Worm (Caenorhabditis elegans) whole organism, L1 larva: ENCODE data around the gene srx-111.

ENCODE experiments used
- C34B4.2 ChIP-seq: sonication (generic microtip); optimal IDR thresholded peaks from 2 replicates; lab custom pipeline; 2017; ENCODE audit warnings: mild to moderate bottlenecking, missing genetic modification characterization, missing compliant biosample characterization
- Y116A8C.19 ChIP-seq: sonication (generic microtip); optimal IDR thresholded peaks from 2 replicates; lab custom pipeline; 2016; ENCODE audit warnings: missing compliant biosample characterization, missing genetic modification characterization, borderline replicate concordance
- aha-1 ChIP-seq: fragments of 150-350 bp; optimal IDR thresholded peaks from 2 replicates; lab custom pipeline; 2014; ENCODE audit warnings: missing biosample characterization, missing genetic modification characterization
- blmp-1 ChIP-seq: fragments of 150-350 bp; optimal IDR thresholded peaks from 2 replicates; lab custom pipeline; 2014; ENCODE audit warnings: missing biosample characterization, missing genetic modification characterization
- ceh-8 ChIP-seq: fragments of 200-800 bp; sonication (Bioruptor generic); optimal IDR thresholded peaks from 2 replicates; lab custom pipeline; 2018; ENCODE audit warnings: mild to moderate bottlenecking, missing genetic modification characterization, moderate library complexity, missing compliant biosample characterization
- ceh-82 ChIP-seq, 3 experiments: fragments of 150-350 bp in 1 of 3; sonication (generic microtip) in 2 of 3; optimal IDR thresholded peaks; 2 replicates each; lab custom pipeline; 2014 to 2017; ENCODE audit warnings: missing biosample characterization in 3 of 3, missing genetic modification characterization in 3 of 3
- ceh-88 ChIP-seq: fragments of 200-800 bp; sonication (Bioruptor generic); IDR thresholded peaks from 2 replicates; pipeline ENCODE4 v1.3.6; 2022; ENCODE audit warnings: missing genetic modification characterization, missing compliant biosample characterization
- dpl-1 ChIP-seq, 3 experiments: fragments of 150-350 bp in 2 of 3; sonication (generic microtip) in 1 of 3; optimal IDR thresholded peaks; 2 replicates each; lab custom pipeline; 2014 to 2017; ENCODE audit warnings: missing biosample characterization in 3 of 3, missing genetic modification characterization in 3 of 3, missing genetic modification reagents in 3 of 3
- efl-1 ChIP-seq, 4 experiments: fragments of 150-350 bp; optimal IDR thresholded peaks in 3 of 4; peaks in 1 of 4; 1 replicate in 1 of 4; 2 replicates in 3 of 4; lab custom pipeline; 2014; ENCODE audit warnings: missing biosample characterization in 2 of 4, missing genetic modification characterization in 2 of 4, missing genetic modification reagents in 2 of 4
- egl-13 ChIP-seq: sonication (generic microtip); optimal IDR thresholded peaks from 2 replicates; lab custom pipeline; 2016; ENCODE audit warnings: missing genotype, missing genetic modification reagents, missing genetic modification characterization, missing compliant biosample characterization
- elt-2 ChIP-seq: sonication (generic microtip); optimal IDR thresholded peaks from 2 replicates; lab custom pipeline; 2016; ENCODE audit warnings: missing genetic modification characterization, mild to moderate bottlenecking, inconsistent platforms, missing compliant biosample characterization, missing genetic modification reagents
- elt-3 ChIP-seq, 6 experiments: fragments of 150-350 bp in 1 of 6; sonication (generic microtip); optimal IDR thresholded peaks; 2 replicates each; lab custom pipeline; 2017 to 2018; ENCODE audit warnings: missing biosample characterization in 6 of 6, missing genetic modification characterization in 6 of 6, inconsistent platforms in 1 of 6
- ets-5 ChIP-seq: fragments of 200-800 bp; sonication (Bioruptor generic); IDR thresholded peaks from 2 replicates; pipeline ENCODE4 v1.3.6; 2022; ENCODE audit warnings: missing genetic modification characterization, missing compliant biosample characterization
- fkh-10 ChIP-seq: sonication (generic microtip); optimal IDR thresholded peaks from 2 replicates; lab custom pipeline; 2017; ENCODE audit warnings: missing biosample characterization, missing genetic modification reagents, missing genetic modification characterization
- fkh-8 ChIP-seq: sonication (generic microtip); optimal IDR thresholded peaks from 2 replicates; lab custom pipeline; 2016; ENCODE audit warnings: mild to moderate bottlenecking, missing genetic modification characterization, missing compliant biosample characterization
- fos-1 ChIP-seq: fragments of 150-350 bp; optimal IDR thresholded peaks from 2 replicates; lab custom pipeline; 2014; ENCODE audit warnings: missing biosample characterization, missing genetic modification characterization
- grh-1 ChIP-seq: fragments of 200-800 bp; sonication (Bioruptor generic); IDR thresholded peaks from 2 replicates; pipeline ENCODE4 v1.3.6; 2022; ENCODE audit warnings: missing genetic modification reagents, missing genetic modification characterization, missing compliant biosample characterization
- hpl-2 ChIP-seq: fragments of 150-350 bp; optimal IDR thresholded peaks from 2 replicates; lab custom pipeline; 2014; ENCODE audit warnings: missing biosample characterization, missing genetic modification reagents, missing genetic modification characterization
- isw-1 ChIP-seq: fragments of 200-800 bp; sonication (Bioruptor generic); IDR thresholded peaks from 2 replicates; pipeline ENCODE4 v1.3.6; 2022; ENCODE audit warnings: missing genetic modification characterization, missing compliant biosample characterization
- jun-1 ChIP-seq: fragments of 150-350 bp; optimal IDR thresholded peaks from 2 replicates; lab custom pipeline; 2014; ENCODE audit warnings: missing biosample characterization, missing genetic modification reagents, missing genetic modification characterization
- lin-13 ChIP-seq: fragments of 150-350 bp; optimal IDR thresholded peaks from 2 replicates; lab custom pipeline; 2014; ENCODE audit warnings: missing biosample characterization, missing genetic modification reagents, missing genetic modification characterization
- lin-14 ChIP-seq: fragments of 200-800 bp; sonication (Bioruptor generic); optimal IDR thresholded peaks from 2 replicates; lab custom pipeline; 2018; ENCODE audit warnings: mild to moderate bottlenecking, missing genetic modification characterization, moderate library complexity, missing compliant biosample characterization
- lin-39 ChIP-seq: fragments of 150-350 bp; optimal IDR thresholded peaks from 2 replicates; lab custom pipeline; 2014; ENCODE audit warnings: missing biosample characterization, missing genetic modification reagents, missing genetic modification characterization
- lir-3 ChIP-seq: sonication (generic microtip); optimal IDR thresholded peaks from 2 replicates; lab custom pipeline; 2016; ENCODE audit warnings: mild to moderate bottlenecking, missing genetic modification characterization, moderate library complexity, missing compliant biosample characterization; ENCODE audit not compliant: poor library complexity
- mdl-1 ChIP-seq, 2 experiments: fragments of 150-350 bp; optimal IDR thresholded peaks; 2 replicates each; lab custom pipeline; 2014 to 2017; ENCODE audit warnings: missing biosample characterization in 2 of 2, missing genetic modification characterization in 2 of 2, inconsistent platforms in 1 of 2
- mep-1 ChIP-seq: fragments of 150-350 bp; optimal IDR thresholded peaks from 2 replicates; lab custom pipeline; 2014; ENCODE audit warnings: missing biosample characterization, missing genetic modification characterization
- nhr-12 ChIP-seq: sonication (generic microtip); optimal IDR thresholded peaks from 2 replicates; lab custom pipeline; 2017; ENCODE audit warnings: missing biosample characterization, missing genetic modification characterization
- nhr-20 ChIP-seq: sonication (generic microtip); optimal IDR thresholded peaks from 2 replicates; lab custom pipeline; 2016; ENCODE audit warnings: mild to moderate bottlenecking, missing genetic modification characterization, missing compliant biosample characterization
- nhr-237 ChIP-seq: fragments of 150-350 bp; optimal IDR thresholded peaks from 2 replicates; lab custom pipeline; 2014; ENCODE audit warnings: missing biosample characterization, missing genetic modification characterization
- nhr-71 ChIP-seq: sonication (generic microtip); optimal IDR thresholded peaks from 2 replicates; lab custom pipeline; 2016; ENCODE audit warnings: mild to moderate bottlenecking, missing genetic modification characterization, moderate library complexity, missing compliant biosample characterization
- nhr-84 ChIP-seq: sonication (generic microtip); optimal IDR thresholded peaks from 2 replicates; lab custom pipeline; 2017; ENCODE audit warnings: missing biosample characterization, missing genetic modification characterization
- pqm-1 ChIP-seq: sonication (generic microtip); optimal IDR thresholded peaks from 3 replicates; lab custom pipeline; 2017; ENCODE audit warnings: missing biosample characterization, missing genetic modification characterization
- skn-1 ChIP-seq: fragments of 150-350 bp; optimal IDR thresholded peaks from 2 replicates; lab custom pipeline; 2014; ENCODE audit warnings: missing biosample characterization, missing genetic modification characterization
- sox-4 ChIP-seq: sonication (generic microtip); optimal IDR thresholded peaks from 2 replicates; lab custom pipeline; 2016; ENCODE audit warnings: missing genetic modification characterization, missing compliant biosample characterization
- swsn-7 ChIP-seq: sonication (generic microtip); optimal IDR thresholded peaks from 2 replicates; lab custom pipeline; 2016; ENCODE audit warnings: missing genetic modification characterization, missing compliant biosample characterization
- unc-62 ChIP-seq: fragments of 150-350 bp; optimal IDR thresholded peaks from 2 replicates; lab custom pipeline; 2014; ENCODE audit warnings: missing biosample characterization, missing genetic modification reagents, missing genetic modification characterization
- xbp-1 ChIP-seq: sonication (generic microtip); optimal IDR thresholded peaks from 2 replicates; lab custom pipeline; 2016; ENCODE audit warnings: missing genetic modification characterization, missing compliant biosample characterization
- ztf-4 ChIP-seq: fragments of 150-350 bp; optimal IDR thresholded peaks from 2 replicates; lab custom pipeline; 2014; ENCODE audit warnings: missing biosample characterization, missing genetic modification characterization

srx-111 gene

ce11 chrII:3795323-3795722 is 37.7 kb downstream of the srx-111 start, which contains the start of gene Y8A9A.2:
Y8A9A.2 (plus strand) TSS chrII:3795623.
- TF ChIP-seq efl-1 (optimal IDR thresholded peaks at IDR 0.05; lab: Kevin White, UChicago) = no peak
- peak in 1 of 2 experiments; percentile 25 for TF ChIP-seq efl-1 (GFP tag; optimal IDR thresholded peaks at IDR 0.05 in 1 of 2; lab: Kevin White, UChicago)
- TF ChIP-seq egl-13 (tag; lab: Kevin White, UChicago) = no peak

ce11 chrII:3803219-3803618 is 45.6 kb downstream of the srx-111 start, which contains the start of gene ins-32:
ins-32 (minus strand) TSS chrII:3803319.
- TF ChIP-seq mep-1 (tag; lab: Kevin White, UChicago) (no peak), pqm-1 (tag; lab: Kevin White, UChicago) (no peak), fkh-8 (tag; lab: Kevin White, UChicago) (no peak), fos-1 (tag; lab: Kevin White, UChicago) (no peak), nhr-20 (tag; lab: Kevin White, UChicago) (no peak), ceh-82 (tag; optimal IDR thresholded peaks at IDR 0.05; lab: Kevin White, UChicago) (no peak), fkh-10 (GFP tag; lab: Kevin White, UChicago) (no peak), nhr-84 (tag; lab: Kevin White, UChicago) (no peak), ceh-8 (GFP tag; lab: Kevin White, UChicago) (no peak), lin-13 (GFP tag; lab: Kevin White, UChicago) (no peak), jun-1 (no peak), ceh-88 (GFP tag; lab: Robert Waterston, UW) (no peak), isw-1 (GFP tag; lab: Robert Waterston, UW) (no peak), Y116A8C.19 (tag; lab: Kevin White, UChicago) (no peak), swsn-7 (tag; lab: Kevin White, UChicago) (no peak), nhr-237 (no peak), ets-5 (GFP tag; lab: Robert Waterston, UW) (no peak), nhr-12 (tag; lab: Kevin White, UChicago) (no peak)

ce11 chrII:3805518-3805917 is 47.9 kb downstream of the srx-111 start:
- TF ChIP-seq elt-2 (tag; lab: Kevin White, UChicago) (no peak), dpl-1 (GFP tag; optimal IDR thresholded peaks at IDR 0.05; lab: Kevin White, UChicago) (no peak), xbp-1 (tag; lab: Kevin White, UChicago) (no peak), lin-39 (tag; lab: Kevin White, UChicago) (no peak), aha-1 (tag; lab: Kevin White, UChicago) (no peak), grh-1 (GFP tag; lab: Robert Waterston, UW) (no peak), blmp-1 (tag; lab: Kevin White, UChicago) (no peak), C34B4.2 (tag; lab: Kevin White, UChicago) (no peak), mdl-1 (tag; optimal IDR thresholded peaks at IDR 0.05; lab: Kevin White, UChicago) (no peak), sox-4 (tag; lab: Kevin White, UChicago) (no peak), ztf-4 (tag; lab: Kevin White, UChicago) (no peak), ceh-82 (tag; optimal IDR thresholded peaks at IDR 0.05; lab: Kevin White, UChicago) (no peak), skn-1 (tag; lab: Kevin White, UChicago) (no peak), unc-62 (GFP tag; lab: Kevin White, UChicago) (no peak), lin-14 (GFP tag; lab: Kevin White, UChicago) (no peak), elt-3 (tag; optimal IDR thresholded peaks at IDR 0.05; lab: Kevin White, UChicago) (no peak), nhr-71 (tag; lab: Kevin White, UChicago) (no peak), lir-3 (tag; lab: Kevin White, UChicago) (no peak), hpl-2 (GFP tag; lab: Kevin White, UChicago) (no peak), Y116A8C.19 (tag; lab: Kevin White, UChicago) (no peak)
